Worm (Caenorhabditis elegans): ENCODE data around the gene R02D5.4.

- TF ChIP-seq unc-62 (GFP tag; optimal IDR thresholded peaks at IDR 0.05) (no peak), hlh-1 (tag; optimal IDR thresholded peaks at IDR 0.05) (no peak), nhr-12 (tag; optimal IDR thresholded peaks at IDR 0.05) (no peak), nhr-28 (tag; optimal IDR thresholded peaks at IDR 0.05) (no peak), nhr-76 (tag; optimal IDR thresholded peaks at IDR 0.05) (no peak), unc-39 (tag; optimal IDR thresholded peaks at IDR 0.05) (no peak)
Measured at ce11 chrV:14439236-14439635, 45.2 kb downstream of the R02D5.4 start.
